Fruit fly (Drosophila melanogaster) whole organism, embryonic: ENCODE measurements around the gene Nepl9.
A peak's percentile ranks its signal among the peaks of the same experiment; 100 is the strongest.

ENCODE experiments used
- Atf3 ChIP-seq: fragments of 200-800 bp; sonication (Bioruptor generic); optimal IDR thresholded peaks from 3 replicates; lab custom pipeline; 2016; ENCODE audit warnings: missing biosample characterization, missing genetic modification characterization
- CG10274 ChIP-seq: fragments of 200-800 bp; sonication (Bioruptor generic); optimal IDR thresholded peaks from 3 replicates; lab custom pipeline; 2017; ENCODE audit warnings: missing biosample characterization, mild to moderate bottlenecking, missing genetic modification characterization
- CG10321 ChIP-seq: fragments of 200-800 bp; sonication (Bioruptor generic); IDR thresholded peaks from 2 replicates; pipeline ENCODE4 v1.3.6; 2022; ENCODE audit warnings: missing biosample characterization, missing genetic modification characterization
- CG10959 ChIP-seq: fragments of 200-800 bp; sonication (Bioruptor generic); IDR thresholded peaks from 2 replicates; pipeline ENCODE4 v1.3.6; 2022; ENCODE audit warnings: missing biosample characterization, missing genetic modification characterization
- CG11695 ChIP-seq: fragments of 200-800 bp; sonication (Bioruptor generic); IDR thresholded peaks from 3 replicates; pipeline ENCODE4 v1.3.6; 2022; ENCODE audit warnings: missing biosample characterization, missing genetic modification characterization
- CG11723 ChIP-seq: fragments of 200-800 bp; sonication (Bioruptor generic); optimal IDR thresholded peaks from 2 replicates; lab custom pipeline; 2017; ENCODE audit warnings: missing biosample characterization, mild to moderate bottlenecking, missing genetic modification characterization
- CG12155 ChIP-seq: fragments of 200-800 bp; sonication (Bioruptor generic); optimal IDR thresholded peaks from 3 replicates; lab custom pipeline; 2016; ENCODE audit warnings: missing biosample characterization, missing genetic modification characterization
- CG1233 ChIP-seq: fragments of 200-800 bp; sonication (Bioruptor generic); optimal IDR thresholded peaks from 4 replicates; lab custom pipeline; 2018; ENCODE audit warnings: missing biosample characterization, mild to moderate bottlenecking, missing genetic modification characterization
- CG12391 ChIP-seq: fragments of 200-800 bp; sonication (Bioruptor generic); optimal IDR thresholded peaks from 3 replicates; lab custom pipeline; 2018; ENCODE audit warnings: missing biosample characterization, mild to moderate bottlenecking, missing genetic modification characterization, moderate library complexity
- CG12769 ChIP-seq: fragments of 200-800 bp; sonication (Bioruptor generic); optimal IDR thresholded peaks from 2 replicates; lab custom pipeline; 2019; ENCODE audit warnings: missing biosample characterization, mild to moderate bottlenecking, missing genetic modification characterization, moderate library complexity
- CG14014 ChIP-seq: fragments of 200-800 bp; sonication (Bioruptor generic); IDR thresholded peaks from 2 replicates; pipeline ENCODE4 v1.3.6; 2022; ENCODE audit warnings: missing biosample characterization, missing genetic modification characterization
- CG1832 ChIP-seq: fragments of 200-800 bp; sonication (Bioruptor generic); optimal IDR thresholded peaks from 2 replicates; lab custom pipeline; 2017; ENCODE audit warnings: missing biosample characterization, mild to moderate bottlenecking, missing genetic modification characterization, inconsistent platforms
- CG2202 ChIP-seq: fragments of 200-800 bp; sonication (Bioruptor generic); optimal IDR thresholded peaks from 2 replicates; lab custom pipeline; 2018; ENCODE audit warnings: missing biosample characterization, mild to moderate bottlenecking, missing genetic modification characterization
- CG3163 ChIP-seq: fragments of 200-800 bp; sonication (Bioruptor generic); optimal IDR thresholded peaks from 3 replicates; lab custom pipeline; 2016; ENCODE audit warnings: missing biosample characterization, missing genetic modification characterization
- CG6175 ChIP-seq: fragments of 200-800 bp; sonication (Bioruptor generic); IDR thresholded peaks from 3 replicates; pipeline ENCODE4 v1.3.6; 2022; ENCODE audit warnings: missing biosample characterization, missing genetic modification characterization
- CG7928 ChIP-seq: fragments of 200-800 bp; sonication (Bioruptor generic); optimal IDR thresholded peaks from 2 replicates; lab custom pipeline; 2017; ENCODE audit warnings: missing biosample characterization, mild to moderate bottlenecking, missing genetic modification characterization
- CG8089 ChIP-seq: fragments of 200-800 bp; sonication (Bioruptor generic); optimal IDR thresholded peaks from 3 replicates; lab custom pipeline; 2016; ENCODE audit warnings: missing biosample characterization, missing genetic modification characterization
- CG8290 ChIP-seq, 3 experiments: fragments of 200-800 bp; sonication (Bioruptor generic); optimal IDR thresholded peaks; 2 replicates each; lab custom pipeline; 2016 to 2019; ENCODE audit warnings: missing biosample characterization in 3 of 3, missing genetic modification characterization in 3 of 3, mild to moderate bottlenecking in 2 of 3, moderate library complexity in 1 of 3
- CG8478 ChIP-seq: fragments of >200 bp; optimal IDR thresholded peaks from 2 replicates; lab custom pipeline; 2018
- Camta ChIP-seq: fragments of 200-800 bp; sonication (Bioruptor generic); optimal IDR thresholded peaks from 2 replicates; lab custom pipeline; 2016; ENCODE audit warnings: missing biosample characterization, missing genetic modification characterization
- Ets65A ChIP-seq: fragments of 200-800 bp; sonication (Bioruptor generic); peaks from one replicate; lab custom pipeline; 2016; ENCODE audit warnings: missing biosample characterization, missing genetic modification characterization
- Hr78 ChIP-seq, 2 experiments: fragments of 200-800 bp in 1 of 2; fragments of >200 bp in 1 of 2; sonication (Bioruptor generic) in 1 of 2; optimal IDR thresholded peaks; 2 replicates each; lab custom pipeline; 2017 to 2019; ENCODE audit warnings: missing biosample characterization in 2 of 2, missing genetic modification characterization in 2 of 2, mild to moderate bottlenecking in 1 of 2, moderate library complexity in 1 of 2
- Med ChIP-seq: fragments of 200-800 bp; sonication (Bioruptor generic); peaks from one replicate; lab custom pipeline; 2016; ENCODE audit warnings: missing biosample characterization, missing genetic modification characterization, mild to moderate bottlenecking, inconsistent platforms, moderate library complexity
- Myb ChIP-seq: fragments of 200-800 bp; sonication (Bioruptor generic); optimal IDR thresholded peaks from 2 replicates; lab custom pipeline; 2016; ENCODE audit warnings: missing biosample characterization, missing genetic modification characterization
- Rfx ChIP-seq: fragments of 200-800 bp; sonication (Bioruptor generic); IDR thresholded peaks from 2 replicates; pipeline ENCODE4 v1.3.6; 2022; ENCODE audit warnings: missing biosample characterization, missing genetic modification characterization
- Sox100B ChIP-seq: fragments of 200-800 bp; sonication (Bioruptor generic); optimal IDR thresholded peaks from 3 replicates; lab custom pipeline; 2018; ENCODE audit warnings: missing biosample characterization, mild to moderate bottlenecking, missing genetic modification characterization
- Taf1 ChIP-seq: fragments of 200-800 bp; sonication (Bioruptor generic); IDR thresholded peaks from 2 replicates; pipeline ENCODE4 v1.3.6; 2022; ENCODE audit warnings: missing biosample characterization, missing genetic modification characterization
- ab ChIP-seq: fragments of 200-800 bp; sonication (Bioruptor generic); optimal IDR thresholded peaks from 2 replicates; lab custom pipeline; 2016; ENCODE audit warnings: missing biosample characterization, missing genetic modification characterization
- bsh ChIP-seq, 2 experiments: fragments of 200-800 bp; sonication (Bioruptor generic); optimal IDR thresholded peaks; 2 replicates each; lab custom pipeline; 2017 to 2018; ENCODE audit warnings: mild to moderate bottlenecking in 2 of 2, missing biosample characterization in 2 of 2, missing genetic modification characterization in 2 of 2, moderate library complexity in 1 of 2
- chm ChIP-seq: fragments of 200-800 bp; sonication (Bioruptor generic); IDR thresholded peaks from 2 replicates; pipeline ENCODE4 v1.3.6; 2022; ENCODE audit warnings: missing biosample characterization, missing genetic modification characterization
- ci ChIP-seq: fragments of 200-800 bp; sonication (Bioruptor generic); IDR thresholded peaks from 3 replicates; pipeline ENCODE4 v1.3.6; 2022; ENCODE audit warnings: missing biosample characterization, missing genetic modification characterization
- danr ChIP-seq: fragments of 200-800 bp; sonication (Bioruptor generic); IDR thresholded peaks from 2 replicates; pipeline ENCODE4 v1.3.6; 2022; ENCODE audit warnings: missing biosample characterization, missing genetic modification characterization
- emc ChIP-seq: fragments of 200-800 bp; sonication (Bioruptor generic); optimal IDR thresholded peaks from 2 replicates; lab custom pipeline; 2016; ENCODE audit warnings: missing biosample characterization, missing genetic modification characterization
- en ChIP-seq: fragments of 200-800 bp; sonication (Bioruptor generic); optimal IDR thresholded peaks from 2 replicates; lab custom pipeline; 2016; ENCODE audit warnings: missing biosample characterization, missing genetic modification characterization
- fru ChIP-seq: fragments of >200 bp; optimal IDR thresholded peaks from 2 replicates; lab custom pipeline; 2017
- knrl ChIP-seq: fragments of 200-800 bp; sonication (Bioruptor generic); IDR thresholded peaks from 3 replicates; pipeline ENCODE4 v1.3.6; 2022; ENCODE audit warnings: missing biosample characterization, missing genetic modification characterization; ENCODE audit not compliant: partially characterized antibody
- nom ChIP-seq: fragments of 200-800 bp; sonication (Bioruptor generic); optimal IDR thresholded peaks from 2 replicates; lab custom pipeline; 2017; ENCODE audit warnings: missing biosample characterization, missing genetic modification characterization, mild to moderate bottlenecking, moderate library complexity, missing genetic modification reagents
- p53 ChIP-seq: fragments of 200-800 bp; sonication (Bioruptor generic); optimal IDR thresholded peaks from 2 replicates; lab custom pipeline; 2016; ENCODE audit warnings: missing biosample characterization, missing genetic modification characterization
- phol ChIP-seq: fragments of 200-800 bp; sonication (Bioruptor generic); optimal IDR thresholded peaks from 3 replicates; lab custom pipeline; 2018; ENCODE audit warnings: missing biosample characterization, mild to moderate bottlenecking, missing genetic modification characterization, moderate library complexity
- sens-2 ChIP-seq: fragments of 200-800 bp; sonication (Bioruptor generic); IDR thresholded peaks from 2 replicates; pipeline ENCODE4 v1.3.6; 2022; ENCODE audit warnings: missing biosample characterization, missing genetic modification characterization
- shn ChIP-seq: fragments of 200-800 bp; sonication (Bioruptor generic); optimal IDR thresholded peaks from 3 replicates; lab custom pipeline; 2016; ENCODE audit warnings: missing biosample characterization, missing genetic modification characterization
- slbo ChIP-seq: fragments of 200-800 bp; sonication (Bioruptor generic); IDR thresholded peaks from 2 replicates; pipeline ENCODE4 v1.3.6; 2022; ENCODE audit warnings: missing biosample characterization, missing genetic modification characterization
- stwl ChIP-seq: fragments of 200-800 bp; sonication (Bioruptor generic); optimal IDR thresholded peaks from 3 replicates; lab custom pipeline; 2018; ENCODE audit warnings: missing biosample characterization, mild to moderate bottlenecking, missing genetic modification characterization, moderate library complexity
- sug ChIP-seq: fragments of 200-800 bp; optimal IDR thresholded peaks from 2 replicates; lab custom pipeline; 2019; ENCODE audit warnings: missing biosample characterization, mild to moderate bottlenecking, missing genetic modification characterization, moderate library complexity
- tup ChIP-seq: fragments of 200-800 bp; sonication (Bioruptor generic); optimal IDR thresholded peaks from 2 replicates; lab custom pipeline; 2016; ENCODE audit warnings: missing biosample characterization, mild to moderate bottlenecking, missing genetic modification characterization, moderate library complexity
- zen ChIP-seq: fragments of 200-800 bp; sonication (Bioruptor generic); optimal IDR thresholded peaks from 3 replicates; lab custom pipeline; 2018; ENCODE audit warnings: missing biosample characterization, mild to moderate bottlenecking, missing genetic modification characterization, moderate library complexity

Gene Nepl9

DNA sequence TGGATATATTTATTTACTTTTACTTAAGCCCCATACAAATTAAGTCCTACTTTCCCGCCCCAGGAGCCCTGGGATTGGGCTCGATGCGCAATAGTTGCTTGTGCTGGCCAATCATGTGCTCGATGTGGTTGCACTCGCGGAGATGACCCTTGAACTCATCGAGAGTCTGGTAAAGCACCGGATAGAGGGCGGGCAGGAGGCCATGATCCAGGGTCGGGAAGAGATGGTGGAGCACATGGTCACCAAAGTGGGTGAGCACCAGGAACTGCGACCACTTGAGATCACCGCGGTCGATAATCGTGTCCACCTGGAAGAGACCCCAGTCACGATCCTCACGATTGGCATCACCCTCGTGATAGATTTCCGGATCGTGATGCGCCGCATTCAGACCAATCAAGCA lies 48.2 kb downstream of the Nepl9 start:
- TF ChIP-seq bsh (GFP tag; optimal IDR thresholded peaks at IDR 0.05; lab: Kevin White, UChicago) (no peak), Myb (GFP tag; lab: Kevin White, UChicago) (no peak), CG8089 (GFP tag; lab: Kevin White, UChicago) (no peak), emc (GFP tag; lab: Kevin White, UChicago) (no peak), CG10274 (no peak), shn (GFP tag; lab: Kevin White, UChicago) (no peak), Taf1 (GFP tag; lab: Robert Waterston, UW) (no peak), Camta (GFP tag; lab: Kevin White, UChicago) (no peak), CG7928 (GFP tag; lab: Kevin White, UChicago) (no peak), zen (tag; lab: Kevin White, UChicago) (no peak), phol (no peak), CG14014 (GFP tag; lab: Robert Waterston, UW) (0 out of 2 replicates have a peak, but pooled peaks have one; percentile 7), CG12391 (tag; lab: Kevin White, UChicago) (no peak), danr (no peak), Rfx (GFP tag; lab: Robert Waterston, UW) (0 out of 2 replicates have a peak, but pooled peaks have one; percentile 7), sens-2 (GFP tag; lab: Robert Waterston, UW) (no peak), Hr78 (GFP tag; optimal IDR thresholded peaks at IDR 0.05; lab: Kevin White, UChicago) (peak in 1 of 2 experiments; percentile 67), CG10959 (GFP tag; lab: Robert Waterston, UW) (0 out of 2 replicates have a peak, but pooled peaks have one; percentile 18), CG12769 (peak; percentile 82), chm (GFP tag; lab: Robert Waterston, UW) (no peak), CG6175 (GFP tag; lab: Robert Waterston, UW) (no peak), CG1233 (GFP tag; lab: Kevin White, UChicago) (no peak), Sox100B (GFP tag; lab: Kevin White, UChicago) (no peak), tup (GFP tag; lab: Kevin White, UChicago) (no peak), sug (tag; lab: Kevin White, UChicago) (no peak)

- TF ChIP-seq slbo (GFP tag; lab: Robert Waterston, UW) (0 out of 2 replicates have a peak, but pooled peaks have one; percentile 9), stwl (tag; lab: Kevin White, UChicago) (peak; percentile 85), Atf3 (GFP tag; lab: Kevin White, UChicago) (no peak), CG12155 (GFP tag; lab: Kevin White, UChicago) (peak; percentile 90), CG10321 (GFP tag; lab: Robert Waterston, UW) (peak; percentile 77), ci (0 out of 3 replicates have a peak, but pooled peaks have one; percentile 19), CG11723 (GFP tag; lab: Kevin White, UChicago) (no peak), CG8478 (lab: Kevin White, UChicago) (peak; percentile 73), Rfx (GFP tag; lab: Robert Waterston, UW) (0 out of 2 replicates have a peak, but pooled peaks have one; percentile 7), CG11695 (0 out of 3 replicates have a peak, but pooled peaks have one; percentile 15), nom (GFP tag; lab: Kevin White, UChicago) (no peak), p53 (GFP tag; lab: Kevin White, UChicago) (peak; percentile 98), Ets65A (peak; percentile 66), CG1832 (GFP tag; lab: Kevin White, UChicago) (peak; percentile 30), CG3163 (no peak), CG2202 (tag; lab: Kevin White, UChicago) (no peak), phol (peak; percentile 49), CG8290 (GFP tag; optimal IDR thresholded peaks at IDR 0.05; lab: Kevin White, UChicago) (peak; percentile 85), CG8290 (tag; optimal IDR thresholded peaks at IDR 0.05; lab: Kevin White, UChicago) (peak in 1 of 2 experiments; percentile 38), en (GFP tag; lab: Kevin White, UChicago) (no peak), ab (GFP tag; lab: Kevin White, UChicago) (no peak), knrl (0 out of 3 replicates have a peak, but pooled peaks have one; percentile 19), Med (GFP tag; lab: Kevin White, UChicago) (peak; percentile 10), fru (peak; percentile 52)
Observed at dm6 chr2L:16787548-16787947, 49.5 kb downstream of the Nepl9 start.
